In genomic region chrII:12948158-12948557, ce11 we compare ENCODE assay signal across 2 worm cellular contexts.
TF ChIP-seq lines count a peak whose summit lies in the region.

Gene F58G1.7, minus strand, starts transcription at chrII:12948258.

TF ChIP-seq in whole organism, L1 larva, 84 proteins besides CTCF, POLR2A, EP300 and RAD21:
- peak; percentile 50 for TF ChIP-seq blmp-1 (tag; optimal IDR thresholded peaks at IDR 0.05; lab: Kevin White, UChicago)
- TF ChIP-seq nhr-237 (tag; optimal IDR thresholded peaks at IDR 0.05; lab: Kevin White, UChicago): no peak

TF ChIP-seq in whole organism, young adult, 124 proteins besides CTCF, POLR2A, EP300 and RAD21:
- TF ChIP-seq xnd-1 (tag; optimal IDR thresholded peaks at IDR 0.05; lab: Kevin White, UChicago) (no peak), ceh-40 (GFP tag; IDR thresholded peaks at IDR 0.05; lab: Robert Waterston, UW) (no peak), bed-1 (GFP tag; IDR thresholded peaks at IDR 0.05; lab: Robert Waterston, UW) (no peak), zfh-2 (GFP tag; conservative IDR thresholded peaks at IDR 0.05; lab: Robert Waterston, UW) (0 out of 2 replicates have a peak, but pooled peaks have one; percentile 20), snpc-4 (GFP tag; optimal IDR thresholded peaks at IDR 0.05; lab: Kevin White, UChicago) (no peak), snpc-4 (tag; optimal IDR thresholded peaks at IDR 0.05; lab: Kevin White, UChicago) (peak in 2 of 4 experiments; percentile 35 to 68)
